Fruit fly (Drosophila melanogaster) whole organism, embryonic: ENCODE results near the gene CG33107.

Experiments
- Blimp-1 ChIP-seq: fragments of 200-800 bp; sonication (Bioruptor generic); optimal IDR thresholded peaks from 3 replicates; lab custom pipeline; 2018; ENCODE audit warnings: missing biosample characterization, missing genetic modification characterization, mild to moderate bottlenecking, moderate library complexity, missing genetic modification reagents
- CG10267 ChIP-seq: fragments of 200-800 bp; sonication (Bioruptor generic); optimal IDR thresholded peaks from 2 replicates; lab custom pipeline; 2018; ENCODE audit warnings: missing biosample characterization, mild to moderate bottlenecking, missing genetic modification characterization, moderate library complexity
- CG10321 ChIP-seq: fragments of 200-800 bp; sonication (Bioruptor generic); IDR thresholded peaks from 2 replicates; pipeline ENCODE4 v1.3.6; 2022; ENCODE audit warnings: missing biosample characterization, missing genetic modification characterization
- CG10979 ChIP-seq: fragments of 200-800 bp; sonication (Bioruptor generic); optimal IDR thresholded peaks from 2 replicates; lab custom pipeline; 2018; ENCODE audit warnings: missing biosample characterization, mild to moderate bottlenecking, missing genetic modification characterization, moderate library complexity
- CG11456 ChIP-seq: fragments of 200-800 bp; sonication (Bioruptor generic); IDR thresholded peaks from 3 replicates; pipeline ENCODE4 v1.3.6; 2022; ENCODE audit warnings: missing biosample characterization, missing genetic modification characterization
- CG11504 ChIP-seq: fragments of 200-800 bp; sonication (Bioruptor generic); optimal IDR thresholded peaks from 3 replicates; lab custom pipeline; 2019; ENCODE audit warnings: missing biosample characterization, mild to moderate bottlenecking, missing genetic modification characterization, moderate library complexity
- CG12071 ChIP-seq: fragments of 200-800 bp; sonication (Bioruptor generic); optimal IDR thresholded peaks from 3 replicates; lab custom pipeline; 2018; ENCODE audit warnings: missing biosample characterization, mild to moderate bottlenecking, missing genetic modification characterization
- CG17186 ChIP-seq: fragments of 200-800 bp; sonication (Bioruptor generic); optimal IDR thresholded peaks from 3 replicates; lab custom pipeline; 2017; ENCODE audit warnings: missing biosample characterization, missing genetic modification reagents, missing genetic modification characterization
- CG17328 ChIP-seq: fragments of 200-800 bp; sonication (Bioruptor generic); IDR thresholded peaks from 2 replicates; pipeline ENCODE4 v1.3.6; 2022; ENCODE audit warnings: missing biosample characterization, missing genetic modification characterization
- CG17568 ChIP-seq: fragments of 200-800 bp; sonication (Bioruptor generic); optimal IDR thresholded peaks from 2 replicates; lab custom pipeline; 2018; ENCODE audit warnings: missing biosample characterization, mild to moderate bottlenecking, missing genetic modification characterization, moderate library complexity
- CG2875 ChIP-seq: fragments of 200-800 bp; sonication (Bioruptor generic); optimal IDR thresholded peaks from 2 replicates; lab custom pipeline; 2017; ENCODE audit warnings: missing biosample characterization, mild to moderate bottlenecking, missing genetic modification characterization, missing genetic modification reagents
- CG2889 ChIP-seq: fragments of 200-800 bp; sonication (Bioruptor generic); IDR thresholded peaks from 3 replicates; pipeline ENCODE4 v1.3.6; 2022; ENCODE audit warnings: missing biosample characterization, missing genetic modification characterization
- CG31441 ChIP-seq: fragments of 200-800 bp; sonication (Bioruptor generic); IDR thresholded peaks from 2 replicates; pipeline ENCODE4 v1.3.6; 2022; ENCODE audit warnings: missing biosample characterization, missing genetic modification characterization
- CG6654 ChIP-seq: fragments of 200-800 bp; sonication (Bioruptor generic); optimal IDR thresholded peaks from 2 replicates; lab custom pipeline; 2017; ENCODE audit warnings: missing biosample characterization, mild to moderate bottlenecking, missing genetic modification characterization
- CG6689 ChIP-seq: fragments of 200-800 bp; sonication (Bioruptor generic); IDR thresholded peaks from 2 replicates; pipeline ENCODE4 v1.3.6; 2022; ENCODE audit warnings: missing biosample characterization, missing genetic modification characterization
- CG7745 ChIP-seq: fragments of 200-800 bp; sonication (Bioruptor generic); optimal IDR thresholded peaks from 2 replicates; lab custom pipeline; 2018; ENCODE audit warnings: missing biosample characterization, mild to moderate bottlenecking, missing genetic modification characterization, moderate library complexity
- CG9437 ChIP-seq: fragments of 200-800 bp; sonication (Bioruptor generic); optimal IDR thresholded peaks from 2 replicates; lab custom pipeline; 2018; ENCODE audit warnings: missing biosample characterization, mild to moderate bottlenecking, missing genetic modification characterization
- D19A ChIP-seq: fragments of 200-800 bp; optimal IDR thresholded peaks from 3 replicates; lab custom pipeline; 2019; ENCODE audit warnings: missing biosample characterization, mild to moderate bottlenecking, missing genetic modification characterization, moderate library complexity
- Dip2 ChIP-seq: fragments of 200-800 bp; sonication (Bioruptor generic); IDR thresholded peaks from 2 replicates; pipeline ENCODE4 v1.3.6; 2022; ENCODE audit warnings: missing biosample characterization, missing genetic modification characterization
- Dip3 ChIP-seq: fragments of 200-800 bp; sonication (Bioruptor generic); optimal IDR thresholded peaks from 3 replicates; lab custom pipeline; 2016; ENCODE audit warnings: missing biosample characterization, missing genetic modification characterization
- Doc2 ChIP-seq: fragments of 200-800 bp; sonication (Bioruptor generic); IDR thresholded peaks from 2 replicates; pipeline ENCODE4 v1.3.6; 2022; ENCODE audit warnings: missing biosample characterization, missing genetic modification characterization
- Dp ChIP-seq: fragments of 200-800 bp; sonication (Bioruptor generic); optimal IDR thresholded peaks from 2 replicates; lab custom pipeline; 2018; ENCODE audit warnings: missing biosample characterization, mild to moderate bottlenecking, missing genetic modification characterization, moderate library complexity
- Dref ChIP-seq: fragments of 200-800 bp; sonication (Bioruptor generic); IDR thresholded peaks from 2 replicates; pipeline ENCODE4 v1.3.6; 2022; ENCODE audit warnings: missing biosample characterization, missing genetic modification characterization
- Gsc ChIP-seq: fragments of 200-800 bp; sonication (Bioruptor generic); IDR thresholded peaks from 2 replicates; pipeline ENCODE4 v1.3.6; 2022; ENCODE audit warnings: missing biosample characterization, missing genetic modification characterization
- Lpt ChIP-seq: fragments of >200 bp; optimal IDR thresholded peaks from 2 replicates; lab custom pipeline; 2018; ENCODE audit warnings: missing biosample characterization, missing genetic modification characterization
- MBD-R2 ChIP-seq: fragments of 200-800 bp; sonication (Bioruptor generic); IDR thresholded peaks from 2 replicates; pipeline ENCODE4 v1.3.6; 2022; ENCODE audit warnings: missing biosample characterization, missing genetic modification characterization
- NFAT ChIP-seq: fragments of 200-800 bp; sonication (Bioruptor generic); IDR thresholded peaks from 2 replicates; pipeline ENCODE4 v1.3.6; 2022; ENCODE audit warnings: missing biosample characterization, missing genetic modification characterization
- NfI ChIP-seq: fragments of 200-800 bp; sonication (Bioruptor generic); optimal IDR thresholded peaks from 3 replicates; lab custom pipeline; 2018; ENCODE audit warnings: missing biosample characterization, mild to moderate bottlenecking, missing genetic modification characterization, moderate library complexity
- Sox100B ChIP-seq: fragments of 200-800 bp; sonication (Bioruptor generic); optimal IDR thresholded peaks from 3 replicates; lab custom pipeline; 2018; ENCODE audit warnings: missing biosample characterization, mild to moderate bottlenecking, missing genetic modification characterization
- Spps ChIP-seq: fragments of 200-800 bp; sonication (Bioruptor generic); optimal IDR thresholded peaks from 2 replicates; lab custom pipeline; 2018; ENCODE audit warnings: missing biosample characterization, mild to moderate bottlenecking, missing genetic modification characterization
- Tbp ChIP-seq: fragments of >200 bp; optimal IDR thresholded peaks from 2 replicates; lab custom pipeline; 2018; ENCODE audit warnings: missing biosample characterization, missing genetic modification characterization
- abd-A ChIP-seq: fragments of 200-800 bp; sonication (Bioruptor generic); optimal IDR thresholded peaks from 3 replicates; lab custom pipeline; 2019; ENCODE audit warnings: missing biosample characterization, mild to moderate bottlenecking, missing genetic modification characterization, moderate library complexity
- al ChIP-seq: fragments of 200-800 bp; sonication (Bioruptor generic); IDR thresholded peaks from 2 replicates; pipeline ENCODE4 v1.3.6; 2022; ENCODE audit warnings: missing biosample characterization, missing genetic modification characterization
- bigmax ChIP-seq: fragments of 200-800 bp; sonication (Bioruptor generic); optimal IDR thresholded peaks from 2 replicates; lab custom pipeline; 2018; ENCODE audit warnings: missing biosample characterization, mild to moderate bottlenecking, missing genetic modification characterization
- ci ChIP-seq: fragments of 200-800 bp; sonication (Bioruptor generic); IDR thresholded peaks from 3 replicates; pipeline ENCODE4 v1.3.6; 2022; ENCODE audit warnings: missing biosample characterization, missing genetic modification characterization
- corto ChIP-seq: fragments of 200-800 bp; sonication (Bioruptor generic); optimal IDR thresholded peaks from 2 replicates; lab custom pipeline; 2016; ENCODE audit warnings: missing biosample characterization, mild to moderate bottlenecking, missing genetic modification characterization, moderate library complexity
- eve ChIP-seq, 2 experiments: fragments of >200 bp; optimal IDR thresholded peaks; 2 replicates each; lab custom pipeline; 2017; ENCODE audit warnings: missing biosample characterization in 2 of 2, missing genetic modification characterization in 2 of 2
- exex ChIP-seq: fragments of 200-800 bp; sonication (Bioruptor generic); optimal IDR thresholded peaks from 4 replicates; lab custom pipeline; 2018; ENCODE audit warnings: missing biosample characterization, mild to moderate bottlenecking, missing genetic modification characterization, moderate library complexity
- hbn ChIP-seq: fragments of 200-800 bp; sonication (Bioruptor generic); IDR thresholded peaks from 2 replicates; pipeline ENCODE4 v1.3.6; 2022; ENCODE audit warnings: missing biosample characterization, missing genetic modification characterization; ENCODE audit not compliant: partially characterized antibody
- p53 ChIP-seq: fragments of 200-800 bp; sonication (Bioruptor generic); optimal IDR thresholded peaks from 2 replicates; lab custom pipeline; 2016; ENCODE audit warnings: missing biosample characterization, missing genetic modification characterization
- pros ChIP-seq: fragments of 200-800 bp; sonication (Bioruptor generic); optimal IDR thresholded peaks from 3 replicates; lab custom pipeline; 2019; ENCODE audit warnings: missing biosample characterization, mild to moderate bottlenecking, missing genetic modification characterization, moderate library complexity
- psq ChIP-seq: fragments of 200-800 bp; sonication (Bioruptor generic); optimal IDR thresholded peaks from 2 replicates; lab custom pipeline; 2017; ENCODE audit warnings: missing biosample characterization, missing genetic modification characterization
- sna ChIP-seq: fragments of 200-800 bp; sonication (Bioruptor generic); IDR thresholded peaks from 2 replicates; pipeline ENCODE4 v1.3.6; 2022; ENCODE audit warnings: missing biosample characterization, missing genetic modification characterization; ENCODE audit not compliant: partially characterized antibody
- so ChIP-seq: fragments of 200-800 bp; sonication (Bioruptor generic); IDR thresholded peaks from 3 replicates; pipeline ENCODE4 v1.3.6; 2022; ENCODE audit warnings: missing biosample characterization, missing genetic modification characterization
- ssp ChIP-seq: fragments of 200-800 bp; sonication (Bioruptor generic); IDR thresholded peaks from 2 replicates; pipeline ENCODE4 v1.3.6; 2022; ENCODE audit warnings: missing biosample characterization, missing genetic modification characterization
- ttk ChIP-seq: fragments of 200-800 bp; sonication (Bioruptor generic); IDR thresholded peaks from 2 replicates; pipeline ENCODE4 v2.1.2; 2022; ENCODE audit warnings: missing biosample characterization, missing genetic modification characterization
- tx ChIP-seq: fragments of 200-800 bp; sonication (Bioruptor generic); optimal IDR thresholded peaks from 2 replicates; lab custom pipeline; 2016; ENCODE audit warnings: missing biosample characterization, missing genetic modification characterization
- unpg ChIP-seq: fragments of 200-800 bp; sonication (Bioruptor generic); optimal IDR thresholded peaks from 3 replicates; lab custom pipeline; 2018; ENCODE audit warnings: missing biosample characterization, mild to moderate bottlenecking, missing genetic modification characterization, moderate library complexity
- vfl ChIP-seq: fragments of 200-800 bp; sonication (Bioruptor generic); optimal IDR thresholded peaks from 2 replicates; lab custom pipeline; 2016; ENCODE audit warnings: missing biosample characterization, missing genetic modification characterization
- yki ChIP-seq: fragments of >200 bp; optimal IDR thresholded peaks from 3 replicates; lab custom pipeline; 2018
- zen2 ChIP-seq: fragments of 200-800 bp; sonication (Bioruptor generic); IDR thresholded peaks from 3 replicates; pipeline ENCODE4 v1.3.6; 2022; ENCODE audit warnings: missing biosample characterization, missing genetic modification characterization; ENCODE audit not compliant: partially characterized antibody

CG33107 gene

DNA sequence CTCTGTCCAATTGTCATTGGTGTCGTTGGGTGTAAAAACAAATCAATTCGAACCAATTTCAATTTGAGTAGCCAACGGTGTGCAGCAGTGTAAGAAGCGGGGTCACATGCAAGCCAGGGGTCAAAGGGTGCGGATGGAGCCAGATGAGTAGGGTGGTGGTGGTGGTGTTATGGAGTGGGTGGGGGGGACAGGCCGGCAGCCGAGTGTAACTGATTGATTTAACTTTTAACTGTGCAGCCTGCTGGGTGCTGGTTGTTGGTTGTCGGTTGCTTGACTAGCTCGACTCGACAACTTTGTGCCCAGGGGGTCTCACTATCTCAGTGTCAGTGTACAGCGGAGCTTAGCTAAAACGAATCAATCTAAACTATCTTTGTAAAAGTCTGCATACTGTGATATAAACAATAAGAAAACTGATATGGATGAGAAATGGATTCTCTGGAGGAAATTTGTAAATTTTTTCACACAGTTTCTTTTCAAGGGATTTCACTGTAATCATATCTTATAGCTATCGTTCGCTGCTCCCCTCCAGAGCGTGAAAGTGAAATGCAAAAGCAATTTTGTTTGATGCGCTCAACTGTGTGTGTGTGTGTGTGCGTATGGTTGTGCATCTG lies 12.9 kb upstream of the CG33107 start (continued):
- TF ChIP-seq Spps (tag; lab: Kevin White, UChicago), result peak; percentile 5
- TF ChIP-seq CG10267 (tag; lab: Kevin White, UChicago), result no peak
- TF ChIP-seq hbn, result no peak
- no peak for TF ChIP-seq Dp (GFP tag; lab: Kevin White, UChicago)
- TF ChIP-seq CG11456 (GFP tag; lab: Robert Waterston, UW), result peak; percentile 73; the same call in 2 of the 3 replicates
- TF ChIP-seq Dip2 (GFP tag; lab: Robert Waterston, UW), result no peak
- no peak for TF ChIP-seq eve (GFP tag; optimal IDR thresholded peaks at IDR 0.05; lab: Kevin White, UChicago)
- no peak for TF ChIP-seq Dref (GFP tag; lab: Robert Waterston, UW)
- peak; percentile 94 for TF ChIP-seq ci (GFP tag; lab: Robert Waterston, UW)
- no peak for TF ChIP-seq Lpt (GFP tag; lab: Kevin White, UChicago)
- TF ChIP-seq CG7745 (tag; lab: Kevin White, UChicago), result no peak
- TF ChIP-seq Tbp, result no peak
- no peak; the same call in 1 of the 2 replicates for TF ChIP-seq MBD-R2 (GFP tag; lab: Robert Waterston, UW)
- TF ChIP-seq CG12071, result peak; percentile 65
- TF ChIP-seq CG17186 (GFP tag; lab: Kevin White, UChicago), result peak; percentile 29
- TF ChIP-seq CG17328 (GFP tag; lab: Robert Waterston, UW), result peak; percentile 81
- no peak for TF ChIP-seq pros (GFP tag; lab: Kevin White, UChicago)
- peak; percentile 66 for TF ChIP-seq NfI (GFP tag; lab: Kevin White, UChicago)
- TF ChIP-seq CG6689, result peak; percentile 77
- no peak for TF ChIP-seq vfl
- no peak for TF ChIP-seq corto (GFP tag; lab: Kevin White, UChicago)
- no peak for TF ChIP-seq CG6654 (GFP tag; lab: Kevin White, UChicago)
- TF ChIP-seq CG11504 (tag; lab: Kevin White, UChicago), result no peak
- 0 out of 2 replicates have a peak, but pooled peaks have one; percentile 34 for TF ChIP-seq al (GFP tag; lab: Robert Waterston, UW)
- 0 out of 2 replicates have a peak, but pooled peaks have one; percentile 21 for TF ChIP-seq NFAT (GFP tag; lab: Robert Waterston, UW)
- TF ChIP-seq Blimp-1 (GFP tag; lab: Kevin White, UChicago), result peak; percentile 94
- TF ChIP-seq CG31441 (GFP tag; lab: Robert Waterston, UW), result no peak
- TF ChIP-seq Dip3 (GFP tag; lab: Kevin White, UChicago), result no peak
- TF ChIP-seq Sox100B (GFP tag; lab: Kevin White, UChicago), result no peak
- no peak for TF ChIP-seq exex (tag; lab: Kevin White, UChicago)
- no peak for TF ChIP-seq bigmax
- no peak for TF ChIP-seq CG17568
- peak; percentile 75; the same call in 2 of the 3 replicates for TF ChIP-seq so (GFP tag; lab: Robert Waterston, UW)
- TF ChIP-seq tx, result peak; percentile 60
- peak; percentile 77 for TF ChIP-seq CG10979 (tag; lab: Kevin White, UChicago)
- TF ChIP-seq yki, result no peak
- no peak for TF ChIP-seq D19A (tag; lab: Kevin White, UChicago)
- TF ChIP-seq CG10321, result no peak
- TF ChIP-seq CG2875 (GFP tag; lab: Kevin White, UChicago), result peak; percentile 65
- peak; percentile 65 for TF ChIP-seq Gsc
- TF ChIP-seq unpg (GFP tag; lab: Kevin White, UChicago), result no peak
- peak; percentile 46; the same call in 1 of the 2 replicates for TF ChIP-seq Doc2
- peak; percentile 24 for TF ChIP-seq p53 (GFP tag; lab: Kevin White, UChicago)
- TF ChIP-seq psq (GFP tag; lab: Kevin White, UChicago), result no peak
- no peak for TF ChIP-seq abd-A
- TF ChIP-seq CG2889, result peak; percentile 52; the same call in 1 of the 3 replicates
- TF ChIP-seq CG9437 (GFP tag; lab: Kevin White, UChicago), result no peak
- peak; percentile 87 for TF ChIP-seq ttk (GFP tag; lab: Robert Waterston, UW)
- peak; percentile 74 for TF ChIP-seq ssp
- no peak for TF ChIP-seq sna (GFP tag; lab: Robert Waterston, UW)
- no peak for TF ChIP-seq zen2 (GFP tag; lab: Robert Waterston, UW)
